Fruit fly (Drosophila melanogaster) whole organism, wandering third instar larva: Measurements from ENCODE around the gene CG42832.

Experiments used
- pan ChIP-seq: fragments of >200 bp; optimal IDR thresholded peaks from 2 replicates; lab custom pipeline; 2017
- woc ChIP-seq: sonication (Bioruptor generic); optimal IDR thresholded peaks from 2 replicates; lab custom pipeline; 2016; ENCODE audit warnings: missing biosample characterization, mild to moderate bottlenecking, missing genetic modification characterization

- no peak for TF ChIP-seq woc (GFP tag; lab: Kevin White, UChicago)
- TF ChIP-seq pan (lab: Kevin White, UChicago): no peak
Observed at dm6 chr3L:11560885-11561284, 49.0 kb upstream of the CG42832 start.
